Fruit fly (Drosophila melanogaster) whole organism, embryonic: ENCODE results near the gene CG11902.

Experiments
- B-H2 ChIP-seq: fragments of 200-800 bp; sonication (Bioruptor generic); optimal IDR thresholded peaks from 2 replicates; lab custom pipeline; 2018; ENCODE audit warnings: missing biosample characterization, mild to moderate bottlenecking, missing genetic modification characterization
- BtbVII ChIP-seq: fragments of 200-800 bp; sonication (Bioruptor generic); optimal IDR thresholded peaks from 3 replicates; lab custom pipeline; 2017; ENCODE audit warnings: missing biosample characterization, mild to moderate bottlenecking, missing genetic modification characterization
- CG10431 ChIP-seq: fragments of 200-800 bp; sonication (Bioruptor generic); optimal IDR thresholded peaks from 3 replicates; lab custom pipeline; 2018; ENCODE audit warnings: missing biosample characterization, mild to moderate bottlenecking, missing genetic modification characterization
- CG12219 ChIP-seq: fragments of 200-800 bp; sonication (Bioruptor generic); optimal IDR thresholded peaks from 3 replicates; lab custom pipeline; 2018; ENCODE audit warnings: missing biosample characterization, mild to moderate bottlenecking, missing genetic modification characterization
- CG13296 ChIP-seq: fragments of 200-800 bp; sonication (Bioruptor generic); optimal IDR thresholded peaks from 3 replicates; lab custom pipeline; 2018; ENCODE audit warnings: missing biosample characterization, mild to moderate bottlenecking, missing genetic modification characterization
- CG13775 ChIP-seq: fragments of 200-800 bp; sonication (Bioruptor generic); optimal IDR thresholded peaks from 3 replicates; lab custom pipeline; 2017; ENCODE audit warnings: missing biosample characterization, mild to moderate bottlenecking, missing genetic modification characterization
- CG13894 ChIP-seq: fragments of 200-800 bp; sonication (Bioruptor generic); optimal IDR thresholded peaks from 3 replicates; lab custom pipeline; 2018; ENCODE audit warnings: missing biosample characterization, mild to moderate bottlenecking, missing genetic modification characterization, moderate library complexity
- CG15269 ChIP-seq: fragments of 200-800 bp; sonication (Bioruptor generic); optimal IDR thresholded peaks from 2 replicates; lab custom pipeline; 2018; ENCODE audit warnings: missing biosample characterization, mild to moderate bottlenecking, missing genetic modification characterization, moderate library complexity
- CG15514 ChIP-seq: fragments of 200-800 bp; sonication (Bioruptor generic); optimal IDR thresholded peaks from 3 replicates; lab custom pipeline; 2017; ENCODE audit warnings: missing biosample characterization, missing genetic modification characterization, mild to moderate bottlenecking, moderate library complexity, missing genetic modification reagents
- CG15696 ChIP-seq: fragments of 200-800 bp; sonication (Bioruptor generic); optimal IDR thresholded peaks from 2 replicates; lab custom pipeline; 2019; ENCODE audit warnings: missing biosample characterization, mild to moderate bottlenecking, missing genetic modification characterization, moderate library complexity
- CG17829 ChIP-seq: fragments of 200-800 bp; optimal IDR thresholded peaks from 2 replicates; lab custom pipeline; 2019; ENCODE audit warnings: missing biosample characterization, mild to moderate bottlenecking, missing genetic modification characterization, moderate library complexity
- CG17912 ChIP-seq: fragments of 200-800 bp; sonication (Bioruptor generic); optimal IDR thresholded peaks from 2 replicates; lab custom pipeline; 2018; ENCODE audit warnings: missing biosample characterization, mild to moderate bottlenecking, missing genetic modification characterization
- CG34376 ChIP-seq: fragments of 200-800 bp; sonication (Bioruptor generic); optimal IDR thresholded peaks from 2 replicates; lab custom pipeline; 2018; ENCODE audit warnings: missing biosample characterization, mild to moderate bottlenecking, missing genetic modification characterization
- CG4424 ChIP-seq: fragments of 200-800 bp; sonication (Bioruptor generic); optimal IDR thresholded peaks from 3 replicates; lab custom pipeline; 2016; ENCODE audit warnings: missing biosample characterization, missing genetic modification characterization
- CG6854 ChIP-seq: fragments of 200-800 bp; sonication (Bioruptor generic); optimal IDR thresholded peaks from 3 replicates; lab custom pipeline; 2017; ENCODE audit warnings: missing biosample characterization, mild to moderate bottlenecking, missing genetic modification characterization
- CG7556 ChIP-seq: fragments of 200-800 bp; sonication (Bioruptor generic); optimal IDR thresholded peaks from 2 replicates; lab custom pipeline; 2017; ENCODE audit warnings: missing biosample characterization, mild to moderate bottlenecking, missing genetic modification characterization
- CG8359 ChIP-seq: fragments of 200-800 bp; sonication (Bioruptor generic); optimal IDR thresholded peaks from 2 replicates; lab custom pipeline; 2017; ENCODE audit warnings: missing biosample characterization, mild to moderate bottlenecking, missing genetic modification characterization, borderline replicate concordance
- CG9932 ChIP-seq: fragments of 200-800 bp; sonication (Bioruptor generic); IDR thresholded peaks from 2 replicates; pipeline ENCODE4 v1.3.6; 2022; ENCODE audit warnings: missing biosample characterization, missing genetic modification characterization
- Hand ChIP-seq: fragments of 200-800 bp; sonication (Bioruptor generic); optimal IDR thresholded peaks from 2 replicates; lab custom pipeline; 2017; ENCODE audit warnings: mild to moderate bottlenecking, missing biosample characterization, missing genetic modification reagents, missing genetic modification characterization
- Hey ChIP-seq: fragments of 200-800 bp; sonication (Bioruptor generic); optimal IDR thresholded peaks from 3 replicates; lab custom pipeline; 2018; ENCODE audit warnings: missing biosample characterization, mild to moderate bottlenecking, missing genetic modification characterization
- Hmr ChIP-seq: fragments of 200-800 bp; sonication (Bioruptor generic); optimal IDR thresholded peaks from 3 replicates; lab custom pipeline; 2017; ENCODE audit warnings: mild to moderate bottlenecking, missing biosample characterization, missing genetic modification reagents, missing genetic modification characterization
- Jarid2 ChIP-seq: fragments of 200-800 bp; sonication (Bioruptor generic); optimal IDR thresholded peaks from 3 replicates; lab custom pipeline; 2017; ENCODE audit warnings: mild to moderate bottlenecking, missing biosample characterization, missing genetic modification reagents, missing genetic modification characterization
- MTF-1 ChIP-seq: fragments of 200-800 bp; sonication (Bioruptor generic); optimal IDR thresholded peaks from 2 replicates; lab custom pipeline; 2018; ENCODE audit warnings: missing biosample characterization, mild to moderate bottlenecking, missing genetic modification characterization, borderline replicate concordance
- Meics ChIP-seq: fragments of 200-800 bp; sonication (Bioruptor generic); optimal IDR thresholded peaks from 2 replicates; lab custom pipeline; 2017; ENCODE audit warnings: missing biosample characterization, mild to moderate bottlenecking, missing genetic modification characterization
- Optix ChIP-seq: fragments of 200-800 bp; sonication (Bioruptor generic); IDR thresholded peaks from 3 replicates; pipeline ENCODE4 v1.3.6; 2022; ENCODE audit warnings: missing biosample characterization, missing genetic modification characterization
- PHDP ChIP-seq: fragments of 200-800 bp; sonication (Bioruptor generic); optimal IDR thresholded peaks from 3 replicates; lab custom pipeline; 2018; ENCODE audit warnings: missing biosample characterization, mild to moderate bottlenecking, missing genetic modification characterization, moderate library complexity
- Six4 ChIP-seq: fragments of 200-800 bp; sonication (Bioruptor generic); optimal IDR thresholded peaks from 2 replicates; lab custom pipeline; 2016; ENCODE audit warnings: missing biosample characterization, missing genetic modification characterization
- Stat92E ChIP-seq, 3 experiments: fragments of >200 bp in 2 of 3; fragments of 200-800 bp in 1 of 3; sonication (Bioruptor generic) in 1 of 3; optimal IDR thresholded peaks; 2 replicates each; lab custom pipeline; 2017 to 2019; ENCODE audit warnings: missing biosample characterization in 3 of 3, missing genetic modification characterization in 3 of 3, mild to moderate bottlenecking in 1 of 3, moderate library complexity in 1 of 3
- Vsx1 ChIP-seq: fragments of 200-800 bp; sonication (Bioruptor generic); optimal IDR thresholded peaks from 2 replicates; lab custom pipeline; 2017; ENCODE audit warnings: missing biosample characterization, mild to moderate bottlenecking, missing genetic modification characterization, missing genetic modification reagents
- amos ChIP-seq: fragments of 200-800 bp; sonication (Bioruptor generic); IDR thresholded peaks from 2 replicates; pipeline ENCODE4 v1.3.6; 2022; ENCODE audit warnings: missing biosample characterization, missing genetic modification characterization; ENCODE audit not compliant: partially characterized antibody
- ap ChIP-seq: fragments of 200-800 bp; sonication (Bioruptor generic); IDR thresholded peaks from 2 replicates; pipeline ENCODE4 v1.3.6; 2022; ENCODE audit warnings: missing biosample characterization, missing genetic modification characterization
- ara ChIP-seq: fragments of 200-800 bp; sonication (Bioruptor generic); IDR thresholded peaks from 2 replicates; pipeline ENCODE4 v1.3.6; 2022; ENCODE audit warnings: missing biosample characterization, missing genetic modification characterization
- ato ChIP-seq: fragments of 200-800 bp; sonication (Bioruptor generic); IDR thresholded peaks from 2 replicates; pipeline ENCODE4 v1.3.6; 2022; ENCODE audit warnings: missing biosample characterization, missing genetic modification characterization; ENCODE audit not compliant: partially characterized antibody
- cato ChIP-seq: fragments of 200-800 bp; sonication (Bioruptor generic); optimal IDR thresholded peaks from 2 replicates; lab custom pipeline; 2016; ENCODE audit warnings: missing biosample characterization, missing genetic modification characterization, borderline replicate concordance
- caup ChIP-seq: fragments of 200-800 bp; sonication (Bioruptor generic); optimal IDR thresholded peaks from 3 replicates; lab custom pipeline; 2017; ENCODE audit warnings: missing biosample characterization, mild to moderate bottlenecking, missing genetic modification characterization, moderate library complexity; ENCODE audit not compliant: severe bottlenecking
- ci ChIP-seq: fragments of 200-800 bp; sonication (Bioruptor generic); IDR thresholded peaks from 3 replicates; pipeline ENCODE4 v1.3.6; 2022; ENCODE audit warnings: missing biosample characterization, missing genetic modification characterization
- emc ChIP-seq: fragments of 200-800 bp; sonication (Bioruptor generic); optimal IDR thresholded peaks from 2 replicates; lab custom pipeline; 2016; ENCODE audit warnings: missing biosample characterization, missing genetic modification characterization
- gem ChIP-seq: fragments of 200-800 bp; sonication (Bioruptor generic); optimal IDR thresholded peaks from 2 replicates; lab custom pipeline; 2019; ENCODE audit warnings: missing biosample characterization, mild to moderate bottlenecking, missing genetic modification characterization, moderate library complexity
- ken ChIP-seq: fragments of 200-800 bp; sonication (Bioruptor generic); IDR thresholded peaks from 3 replicates; pipeline ENCODE4 v1.3.6; 2022; ENCODE audit warnings: missing biosample characterization, missing genetic modification characterization
- lab ChIP-seq: fragments of 200-800 bp; sonication (Bioruptor generic); optimal IDR thresholded peaks from 3 replicates; lab custom pipeline; 2017; ENCODE audit warnings: missing biosample characterization, missing genetic modification characterization, mild to moderate bottlenecking, moderate library complexity, missing genetic modification reagents
- odd ChIP-seq: fragments of 200-800 bp; sonication (Bioruptor generic); optimal IDR thresholded peaks from 2 replicates; lab custom pipeline; 2017; ENCODE audit warnings: missing biosample characterization, mild to moderate bottlenecking, missing genetic modification characterization
- ro ChIP-seq: fragments of 200-800 bp; sonication (Bioruptor generic); IDR thresholded peaks from 2 replicates; pipeline ENCODE4 v1.3.6; 2022; ENCODE audit warnings: missing biosample characterization, missing genetic modification characterization
- run ChIP-seq: fragments of 200-800 bp; sonication (Bioruptor generic); optimal IDR thresholded peaks from 3 replicates; lab custom pipeline; 2018; ENCODE audit warnings: missing biosample characterization, mild to moderate bottlenecking, missing genetic modification characterization
- scrt ChIP-seq: fragments of 200-800 bp; sonication (Bioruptor generic); optimal IDR thresholded peaks from 2 replicates; lab custom pipeline; 2018; ENCODE audit warnings: missing biosample characterization, mild to moderate bottlenecking, missing genetic modification characterization, moderate library complexity
- tna ChIP-seq: fragments of 200-800 bp; sonication (Bioruptor generic); IDR thresholded peaks from 2 replicates; pipeline ENCODE4 v1.3.6; 2022; ENCODE audit warnings: missing biosample characterization, missing genetic modification characterization; ENCODE audit not compliant: partially characterized antibody
- unc-4 ChIP-seq: fragments of 200-800 bp; sonication (Bioruptor generic); IDR thresholded peaks from 2 replicates; pipeline ENCODE4 v1.3.6; 2022; ENCODE audit warnings: missing biosample characterization, missing genetic modification characterization; ENCODE audit not compliant: partially characterized antibody
- wek ChIP-seq: fragments of 200-800 bp; sonication (Bioruptor generic); optimal IDR thresholded peaks from 3 replicates; lab custom pipeline; 2018; ENCODE audit warnings: missing biosample characterization, mild to moderate bottlenecking, missing genetic modification characterization, moderate library complexity

Gene CG11902

DNA sequence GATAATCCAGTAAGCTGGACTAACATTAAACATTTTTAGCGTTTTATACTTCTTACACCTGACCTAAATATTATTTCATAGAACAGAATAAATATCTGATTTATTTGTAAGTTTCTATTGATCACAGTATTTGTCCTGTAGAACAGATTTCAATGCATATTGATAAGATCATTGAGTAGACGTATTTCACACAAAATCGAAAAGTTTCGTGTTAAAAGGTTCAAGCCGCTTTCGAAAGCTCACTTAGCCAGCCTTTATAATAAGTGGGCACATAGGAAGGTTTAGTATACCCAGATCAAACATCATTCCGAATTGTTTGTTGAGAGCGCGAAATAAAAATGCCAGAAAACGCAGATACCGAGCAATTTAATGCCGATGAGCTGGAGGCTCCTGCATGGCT is 45.5 kb upstream of the CG11902 start, which contains the start of gene CG11893:
Gene CG11893, plus strand, starts transcription at position 301 of the 400 bp plus-strand sequence.
- TF ChIP-seq ap (no peak), MTF-1 (no peak), Hey (tag; lab: Kevin White, UChicago) (no peak), CG7556 (GFP tag; lab: Kevin White, UChicago) (no peak), ro (GFP tag; lab: Robert Waterston, UW) (no peak)

dm6 chr3R:25292864-25293284 is 42.2 kb upstream of the CG11902 start, which contains the start of gene CG31098:
TSS of gene CG31098 (minus strand) at chr3R:25292977.
- TF ChIP-seq amos (GFP tag; lab: Robert Waterston, UW) = no peak; the same call in 1 of the 2 replicates
- peak; percentile 31 for TF ChIP-seq gem (tag; lab: Kevin White, UChicago)
- TF ChIP-seq caup = peak; percentile 39
- TF ChIP-seq CG17912 (GFP tag; lab: Kevin White, UChicago) = no peak
- TF ChIP-seq BtbVII = peak; percentile 66
- peak; percentile 2 for TF ChIP-seq CG12219
- TF ChIP-seq CG10431 (GFP tag; lab: Kevin White, UChicago) = peak; percentile 26
- peak; percentile 22; the same call in 1 of the 3 replicates for TF ChIP-seq ci
- TF ChIP-seq CG8359 (GFP tag; lab: Kevin White, UChicago) = no peak
- TF ChIP-seq CG34376 (GFP tag; lab: Kevin White, UChicago) = peak; percentile 87
- no peak for TF ChIP-seq Six4 (GFP tag; lab: Kevin White, UChicago)
- TF ChIP-seq Optix = 0 out of 3 replicates have a peak, but pooled peaks have one; percentile 18
- TF ChIP-seq CG17829 (tag; lab: Kevin White, UChicago) = no peak
- no peak for TF ChIP-seq Stat92E (GFP tag; optimal IDR thresholded peaks at IDR 0.05; lab: Kevin White, UChicago)
- TF ChIP-seq CG13894 (tag; lab: Kevin White, UChicago) = peak; percentile 51
- TF ChIP-seq CG15269 (tag; lab: Kevin White, UChicago) = peak; percentile 50
- TF ChIP-seq ato (GFP tag; lab: Robert Waterston, UW) = no peak
- TF ChIP-seq ken (GFP tag; lab: Robert Waterston, UW) = no peak
- no peak for TF ChIP-seq CG4424
- no peak for TF ChIP-seq cato (GFP tag; lab: Kevin White, UChicago)
- TF ChIP-seq Meics (GFP tag; lab: Kevin White, UChicago) = peak; percentile 53
- no peak for TF ChIP-seq CG9932 (GFP tag; lab: Robert Waterston, UW)
- TF ChIP-seq tna = no peak
- peak; percentile 70 for TF ChIP-seq CG13296 (GFP tag; lab: Kevin White, UChicago)
- no peak for TF ChIP-seq run (tag; lab: Kevin White, UChicago)
- peak; percentile 14 for TF ChIP-seq Hand (GFP tag; lab: Kevin White, UChicago)
- TF ChIP-seq B-H2 (GFP tag; lab: Kevin White, UChicago) = peak; percentile 61
- TF ChIP-seq CG15514 (GFP tag; lab: Kevin White, UChicago) = peak; percentile 58
- no peak for TF ChIP-seq CG15696 (tag; lab: Kevin White, UChicago)
- peak; percentile 35 for TF ChIP-seq Vsx1 (GFP tag; lab: Kevin White, UChicago)
- peak; percentile 43; the same call in 1 of the 2 replicates for TF ChIP-seq unc-4 (GFP tag; lab: Robert Waterston, UW)
- TF ChIP-seq Hmr (GFP tag; lab: Kevin White, UChicago) = peak; percentile 35
- peak; percentile 40 for TF ChIP-seq wek (GFP tag; lab: Kevin White, UChicago)
- TF ChIP-seq odd (GFP tag; lab: Kevin White, UChicago) = peak; percentile 53
- TF ChIP-seq CG13775 (GFP tag; lab: Kevin White, UChicago) = no peak
- TF ChIP-seq PHDP = peak; percentile 60
- TF ChIP-seq emc (GFP tag; lab: Kevin White, UChicago) = no peak
- TF ChIP-seq scrt (GFP tag; lab: Kevin White, UChicago) = peak; percentile 30
- no peak for TF ChIP-seq ara
- peak; percentile 63 for TF ChIP-seq Jarid2
- peak; percentile 48 for TF ChIP-seq lab
- peak; percentile 41 for TF ChIP-seq CG6854 (GFP tag; lab: Kevin White, UChicago)
